Worm (Caenorhabditis elegans) whole organism, midembryonic: ENCODE data around the gene C09G9.3.

Source experiments
- T22C8.4 ChIP-seq: fragments of 200-800 bp; sonication (Bioruptor generic); IDR thresholded peaks from 2 replicates; pipeline ENCODE4 v1.3.6; 2022; ENCODE audit warnings: missing genetic modification characterization, missing compliant biosample characterization
- cog-1 ChIP-seq: sonication (generic microtip); optimal IDR thresholded peaks from 2 replicates; lab custom pipeline; 2016; ENCODE audit warnings: missing genetic modification characterization, missing compliant biosample characterization
- flt-1 ChIP-seq: fragments of 200-800 bp; sonication (Bioruptor generic); IDR thresholded peaks from 2 replicates; pipeline ENCODE4 v1.3.6; 2022; ENCODE audit warnings: missing genetic modification characterization, missing compliant biosample characterization
- klf-2 ChIP-seq: fragments of 200-800 bp; sonication (Bioruptor generic); conservative IDR thresholded peaks from 2 replicates; pipeline ENCODE4 v1.3.6; 2022; ENCODE audit warnings: missing genetic modification reagents, missing genetic modification characterization, missing compliant biosample characterization
- med-1 ChIP-seq: sonication (generic microtip); optimal IDR thresholded peaks from 2 replicates; lab custom pipeline; 2017; ENCODE audit warnings: missing genetic modification characterization, mild to moderate bottlenecking, missing compliant biosample characterization, antibody characterized with exemption, missing genetic modification reagents; ENCODE audit not compliant: insufficient read depth
- ref-1 ChIP-seq: fragments of 200-800 bp; sonication (Bioruptor generic); conservative IDR thresholded peaks from 2 replicates; pipeline ENCODE4 v1.3.6; 2022; ENCODE audit warnings: missing genetic modification reagents, missing genetic modification characterization, missing compliant biosample characterization
- tab-1 ChIP-seq: fragments of 200-800 bp; sonication (Bioruptor generic); IDR thresholded peaks from 2 replicates; pipeline ENCODE4 v1.3.6; 2022; ENCODE audit warnings: missing genetic modification characterization, missing compliant biosample characterization
- ztf-23 ChIP-seq: fragments of 200-800 bp; sonication (Bioruptor generic); IDR thresholded peaks from 2 replicates; pipeline ENCODE4 v1.3.6; 2022; ENCODE audit warnings: missing genetic modification reagents, missing genetic modification characterization, missing compliant biosample characterization
- ztf-29 ChIP-seq: fragments of 200-800 bp; sonication (Bioruptor generic); IDR thresholded peaks from 2 replicates; pipeline ENCODE4 v1.3.6; 2022; ENCODE audit warnings: missing genetic modification reagents, missing genetic modification characterization, missing compliant biosample characterization

C09G9.3 gene

ce11 chrIV:8865343-8865742 is 7.5 kb downstream of the C09G9.3 start, which contains the start of gene C09G9.1:
C09G9.1 (minus strand) TSS chrIV:8865485.
- TF ChIP-seq tab-1 (GFP tag; lab: Robert Waterston, UW) (no peak), T22C8.4 (GFP tag; lab: Robert Waterston, UW) (no peak), ref-1 (GFP tag; lab: Robert Waterston, UW) (no peak), ztf-23 (GFP tag; lab: Robert Waterston, UW) (no peak), flt-1 (GFP tag; lab: Robert Waterston, UW) (no peak), klf-2 (no peak), cog-1 (tag; lab: Kevin White, UChicago) (no peak), med-1 (no peak), ztf-29 (GFP tag; lab: Robert Waterston, UW) (no peak)

ce11 chrIV:8864672-8865071 is 8.2 kb downstream of the C09G9.3 start:
- TF ChIP-seq tab-1 (GFP tag; lab: Robert Waterston, UW) (no peak), ref-1 (GFP tag; lab: Robert Waterston, UW) (no peak)

- TF ChIP-seq tab-1 (GFP tag; lab: Robert Waterston, UW) (no peak), T22C8.4 (GFP tag; lab: Robert Waterston, UW) (no peak), cog-1 (tag; lab: Kevin White, UChicago) (no peak), ref-1 (GFP tag; lab: Robert Waterston, UW) (no peak), med-1 (no peak), flt-1 (GFP tag; lab: Robert Waterston, UW) (no peak), ztf-29 (GFP tag; lab: Robert Waterston, UW) (no peak), ztf-23 (GFP tag; lab: Robert Waterston, UW) (no peak)
Observed at ce11 chrIV:8855963-8856362, 16.9 kb downstream of the C09G9.3 start, which contains the start of gene T11B7.5. T11B7.5 (minus strand) TSS chrIV:8856063.

ce11 chrIV:8853301-8853700 is 19.6 kb downstream of the C09G9.3 start:
- TF ChIP-seq T22C8.4 (GFP tag; lab: Robert Waterston, UW) = no peak
- no peak for TF ChIP-seq flt-1 (GFP tag; lab: Robert Waterston, UW)
- TF ChIP-seq klf-2 = no peak
- no peak for TF ChIP-seq ref-1 (GFP tag; lab: Robert Waterston, UW)
- no peak for TF ChIP-seq cog-1 (tag; lab: Kevin White, UChicago)
- no peak for TF ChIP-seq med-1
- no peak for TF ChIP-seq ztf-23 (GFP tag; lab: Robert Waterston, UW)
- TF ChIP-seq ztf-29 (GFP tag; lab: Robert Waterston, UW) = no peak
- TF ChIP-seq tab-1 (GFP tag; lab: Robert Waterston, UW) = no peak

ce11 chrIV:8852194-8852593 is 20.7 kb downstream of the C09G9.3 start, which contains the start of gene alp-1:
alp-1 (plus strand) TSS chrIV:8852494.
- TF ChIP-seq flt-1 (GFP tag; lab: Robert Waterston, UW) (no peak), med-1 (no peak), cog-1 (tag; lab: Kevin White, UChicago) (no peak), tab-1 (GFP tag; lab: Robert Waterston, UW) (no peak), ztf-23 (GFP tag; lab: Robert Waterston, UW) (no peak), ztf-29 (GFP tag; lab: Robert Waterston, UW) (no peak), klf-2 (no peak), ref-1 (GFP tag; lab: Robert Waterston, UW) (no peak), T22C8.4 (GFP tag; lab: Robert Waterston, UW) (no peak)

ce11 chrIV:8850807-8851206 is 22.1 kb downstream of the C09G9.3 start:
- TF ChIP-seq ref-1 (GFP tag; lab: Robert Waterston, UW) = no peak
- no peak for TF ChIP-seq klf-2
- TF ChIP-seq tab-1 (GFP tag; lab: Robert Waterston, UW) = no peak
- no peak for TF ChIP-seq med-1
- TF ChIP-seq T22C8.4 (GFP tag; lab: Robert Waterston, UW) = no peak
- no peak for TF ChIP-seq flt-1 (GFP tag; lab: Robert Waterston, UW)
- TF ChIP-seq ztf-23 (GFP tag; lab: Robert Waterston, UW) = no peak
- no peak for TF ChIP-seq cog-1 (tag; lab: Kevin White, UChicago)
- TF ChIP-seq ztf-29 (GFP tag; lab: Robert Waterston, UW) = no peak

- TF ChIP-seq ztf-23 (GFP tag; lab: Robert Waterston, UW) (no peak), tab-1 (GFP tag; lab: Robert Waterston, UW) (no peak), ztf-29 (GFP tag; lab: Robert Waterston, UW) (no peak), ref-1 (GFP tag; lab: Robert Waterston, UW) (no peak), T22C8.4 (GFP tag; lab: Robert Waterston, UW) (no peak), flt-1 (GFP tag; lab: Robert Waterston, UW) (no peak), klf-2 (no peak), med-1 (no peak), cog-1 (tag; lab: Kevin White, UChicago) (no peak)
Observed at ce11 chrIV:8848983-8849382, 23.9 kb downstream of the C09G9.3 start.

ce11 chrIV:8847918-8848317 is 24.9 kb downstream of the C09G9.3 start, which contains the start of gene col-118:
col-118 (plus strand) TSS chrIV:8848218.
- no peak for TF ChIP-seq flt-1 (GFP tag; lab: Robert Waterston, UW)
- TF ChIP-seq med-1 = no peak
- no peak for TF ChIP-seq ref-1 (GFP tag; lab: Robert Waterston, UW)
- TF ChIP-seq ztf-23 (GFP tag; lab: Robert Waterston, UW) = no peak
- TF ChIP-seq tab-1 (GFP tag; lab: Robert Waterston, UW) = no peak
- TF ChIP-seq ztf-29 (GFP tag; lab: Robert Waterston, UW) = no peak
- TF ChIP-seq klf-2 = no peak
- no peak for TF ChIP-seq cog-1 (tag; lab: Kevin White, UChicago)
- TF ChIP-seq T22C8.4 (GFP tag; lab: Robert Waterston, UW) = no peak

ce11 chrIV:8845922-8846321 is 26.9 kb downstream of the C09G9.3 start:
- TF ChIP-seq cog-1 (tag; lab: Kevin White, UChicago) (no peak), ref-1 (GFP tag; lab: Robert Waterston, UW) (no peak), T22C8.4 (GFP tag; lab: Robert Waterston, UW) (no peak), flt-1 (GFP tag; lab: Robert Waterston, UW) (no peak), ztf-23 (GFP tag; lab: Robert Waterston, UW) (no peak)

ce11 chrIV:8844457-8844856 is 28.4 kb downstream of the C09G9.3 start, which contains the start of gene T11B7.2:
T11B7.2 (minus strand) TSS chrIV:8844557.
- TF ChIP-seq T22C8.4 (GFP tag; lab: Robert Waterston, UW) (no peak), cog-1 (tag; lab: Kevin White, UChicago) (no peak), med-1 (no peak), ztf-29 (GFP tag; lab: Robert Waterston, UW) (no peak), flt-1 (GFP tag; lab: Robert Waterston, UW) (no peak), klf-2 (no peak), tab-1 (GFP tag; lab: Robert Waterston, UW) (no peak), ref-1 (GFP tag; lab: Robert Waterston, UW) (no peak), ztf-23 (GFP tag; lab: Robert Waterston, UW) (no peak)
